Worm (Caenorhabditis elegans) whole organism, early embryonic: Measurements from ENCODE around the gene Y57G7A.3.
"Not testable (repeated sequence)": the region's sequence is repeated elsewhere in the genome, so short reads cannot be mapped to it uniquely, and the experiment has no call there.

Experiments used
- B0310.2 ChIP-seq: sonication (generic microtip); optimal IDR thresholded peaks from 2 replicates; lab custom pipeline; 2016; ENCODE audit warnings: mild to moderate bottlenecking, missing genetic modification characterization, missing compliant biosample characterization
- F13C5.2 ChIP-seq: sonication (generic microtip); optimal IDR thresholded peaks from 2 replicates; lab custom pipeline; 2017; ENCODE audit warnings: mild to moderate bottlenecking, missing genetic modification characterization, inconsistent platforms, missing compliant biosample characterization
- aly-1 ChIP-seq: sonication (generic microtip); optimal IDR thresholded peaks from 2 replicates; lab custom pipeline; 2016; ENCODE audit warnings: missing genetic modification characterization, missing compliant biosample characterization
- ama-1 ChIP-seq: fragments of 150-350 bp; optimal IDR thresholded peaks from 2 replicates; lab custom pipeline; 2014
- ceh-13 ChIP-seq: fragments of 200-800 bp; sonication (Bioruptor generic); optimal IDR thresholded peaks from 2 replicates; lab custom pipeline; 2018; ENCODE audit warnings: mild to moderate bottlenecking, missing genetic modification characterization, missing compliant biosample characterization
- ceh-36 ChIP-seq: sonication (generic microtip); optimal IDR thresholded peaks from 2 replicates; lab custom pipeline; 2016; ENCODE audit warnings: missing genetic modification characterization, inconsistent platforms, missing compliant biosample characterization
- ets-7 ChIP-seq: sonication (generic microtip); optimal IDR thresholded peaks from 2 replicates; lab custom pipeline; 2016; ENCODE audit warnings: missing genotype, missing genetic modification characterization, missing compliant biosample characterization
- flt-1 ChIP-seq: fragments of 200-800 bp; sonication (Bioruptor generic); IDR thresholded peaks from 2 replicates; pipeline ENCODE4 v1.3.6; 2022; ENCODE audit warnings: missing genetic modification characterization, missing compliant biosample characterization
- hmbx-1 ChIP-seq: sonication (generic microtip); optimal IDR thresholded peaks from 2 replicates; lab custom pipeline; 2016; ENCODE audit warnings: mild to moderate bottlenecking, missing genetic modification characterization, missing compliant biosample characterization
- hmg-4 ChIP-seq: fragments of 200-800 bp; sonication (Bioruptor generic); optimal IDR thresholded peaks from 2 replicates; lab custom pipeline; 2018; ENCODE audit warnings: mild to moderate bottlenecking, missing genetic modification characterization, missing compliant biosample characterization
- hnd-1 ChIP-seq: sonication (generic microtip); optimal IDR thresholded peaks from 2 replicates; lab custom pipeline; 2016; ENCODE audit warnings: missing genetic modification characterization, missing compliant biosample characterization
- pes-1 ChIP-seq: fragments of 200-800 bp; sonication (Bioruptor generic); IDR thresholded peaks from 2 replicates; pipeline ENCODE4 v1.3.6; 2022; ENCODE audit warnings: missing genetic modification reagents, missing genetic modification characterization, missing compliant biosample characterization
- scrt-1 ChIP-seq: fragments of 200-800 bp; sonication (Bioruptor generic); IDR thresholded peaks from 2 replicates; pipeline ENCODE4 v1.3.6; 2022; ENCODE audit warnings: missing genetic modification characterization, missing compliant biosample characterization
- sea-1 ChIP-seq: fragments of 200-800 bp; sonication (Bioruptor generic); conservative IDR thresholded peaks from 2 replicates; pipeline ENCODE4 v1.3.6; 2022; ENCODE audit warnings: missing genetic modification characterization, missing compliant biosample characterization
- tbx-11 ChIP-seq: fragments of 200-800 bp; sonication (Bioruptor generic); IDR thresholded peaks from 2 replicates; pipeline ENCODE4 v1.3.6; 2022; ENCODE audit warnings: missing genetic modification characterization, missing compliant biosample characterization
- tbx-37 ChIP-seq: fragments of 200-800 bp; sonication (Bioruptor generic); conservative IDR thresholded peaks from 2 replicates; pipeline ENCODE4 v1.3.6; 2022; ENCODE audit warnings: missing genetic modification reagents, missing genetic modification characterization, missing compliant biosample characterization
- tra-4 ChIP-seq: sonication (generic microtip); optimal IDR thresholded peaks from 2 replicates; lab custom pipeline; 2017; ENCODE audit warnings: missing genetic modification characterization, missing compliant biosample characterization

Gene Y57G7A.3

ce11 chrII:1276778-1277177 is 8.8 kb upstream of the Y57G7A.3 start, which contains the start of gene Y57G7A.11:
Gene Y57G7A.11, minus strand, starts transcription at chrII:1276878.
- no peak for TF ChIP-seq sea-1 (GFP tag; lab: Robert Waterston, UW)
- TF ChIP-seq tbx-11 (GFP tag; lab: Robert Waterston, UW), result no peak
- TF ChIP-seq tra-4 (tag; lab: Kevin White, UChicago), result no peak
- TF ChIP-seq flt-1 (GFP tag; lab: Robert Waterston, UW), result no peak
- no peak for TF ChIP-seq pes-1 (GFP tag; lab: Robert Waterston, UW)
- TF ChIP-seq hnd-1 (tag; lab: Kevin White, UChicago), result no peak

DNA sequence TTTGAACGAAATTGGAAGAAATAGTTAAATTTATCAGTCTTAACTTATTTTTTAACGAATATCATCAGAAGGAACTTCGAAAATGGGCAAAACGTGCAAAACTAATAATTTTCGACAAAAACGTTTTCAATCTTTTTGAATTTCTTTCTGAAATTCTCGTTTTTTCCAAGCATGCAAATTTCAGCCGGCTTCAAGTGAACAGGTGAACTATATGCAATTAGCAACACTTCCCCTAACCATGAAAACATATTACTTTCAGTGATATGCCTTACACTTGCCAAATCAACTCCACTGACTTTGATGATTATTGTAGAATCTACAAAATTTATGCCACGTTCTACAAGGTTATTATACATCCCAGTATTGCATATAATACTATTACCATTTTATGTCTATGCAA is 7.2 kb upstream of the Y57G7A.3 start, which contains the start of gene srz-63:
TSS of gene srz-63 (plus strand) at position 301 of the 400 bp plus-strand sequence.
- not testable (repeated sequence) for TF ChIP-seq scrt-1; hnd-1 (tag; lab: Kevin White, UChicago); hmbx-1 (tag; lab: Kevin White, UChicago)

- TF ChIP-seq ama-1, result no peak
- no peak for TF ChIP-seq B0310.2 (tag; lab: Kevin White, UChicago)
- no peak for TF ChIP-seq ceh-36 (tag; lab: Kevin White, UChicago)
- TF ChIP-seq hmg-4 (GFP tag; lab: Kevin White, UChicago), result no peak
- TF ChIP-seq ets-7 (tag; lab: Kevin White, UChicago), result no peak
- no peak for TF ChIP-seq sea-1 (GFP tag; lab: Robert Waterston, UW)
- no peak for TF ChIP-seq flt-1 (GFP tag; lab: Robert Waterston, UW)
Measured at ce11 chrII:1284985-1285384, 597 bp upstream of the Y57G7A.3 start.

- TF ChIP-seq ceh-13 (GFP tag; lab: Kevin White, UChicago) (no peak), pes-1 (GFP tag; lab: Robert Waterston, UW) (no peak), hmbx-1 (tag; lab: Kevin White, UChicago) (no peak), ama-1 (no peak), tbx-37 (GFP tag; lab: Robert Waterston, UW) (no peak), F13C5.2 (tag; lab: Kevin White, UChicago) (no peak)
Measured at ce11 chrII:1293157-1293556, 7.6 kb downstream of the Y57G7A.3 start, which contains the start of gene srz-64. Gene srz-64, minus strand, starts transcription at chrII:1293257.

DNA sequence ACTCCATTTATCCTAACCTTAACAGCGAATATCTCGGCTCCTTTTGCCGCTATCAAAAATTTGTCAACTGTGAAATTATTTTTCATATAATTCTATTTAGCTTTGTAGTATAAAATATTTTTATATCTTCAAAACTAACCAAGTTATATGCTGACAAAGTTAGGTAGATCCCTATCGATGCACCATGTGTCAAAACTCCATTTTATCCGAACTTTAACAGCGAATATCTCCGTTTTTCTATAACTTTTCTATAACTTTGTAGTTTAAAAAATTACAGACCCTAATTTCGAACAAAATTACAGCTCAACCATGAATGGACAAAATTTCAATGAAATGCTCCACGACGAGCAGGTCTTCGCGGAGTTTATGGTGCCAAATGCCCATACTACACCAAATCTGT is 10.2 kb downstream of the Y57G7A.3 start, which contains the start of gene Y57G7A.2:
TSS of gene Y57G7A.2 (plus strand) at position 301 of the 400 bp plus-strand sequence.
- TF ChIP-seq hnd-1 (tag; lab: Kevin White, UChicago) (no peak), tbx-11 (GFP tag; lab: Robert Waterston, UW) (no peak), scrt-1 (no peak), sea-1 (GFP tag; lab: Robert Waterston, UW) (no peak), F13C5.2 (tag; lab: Kevin White, UChicago) (no peak), hmg-4 (GFP tag; lab: Kevin White, UChicago) (no peak), tbx-37 (GFP tag; lab: Robert Waterston, UW) (no peak), ceh-36 (tag; lab: Kevin White, UChicago) (no peak), ceh-13 (GFP tag; lab: Kevin White, UChicago) (no peak), tra-4 (tag; lab: Kevin White, UChicago) (no peak)

DNA sequence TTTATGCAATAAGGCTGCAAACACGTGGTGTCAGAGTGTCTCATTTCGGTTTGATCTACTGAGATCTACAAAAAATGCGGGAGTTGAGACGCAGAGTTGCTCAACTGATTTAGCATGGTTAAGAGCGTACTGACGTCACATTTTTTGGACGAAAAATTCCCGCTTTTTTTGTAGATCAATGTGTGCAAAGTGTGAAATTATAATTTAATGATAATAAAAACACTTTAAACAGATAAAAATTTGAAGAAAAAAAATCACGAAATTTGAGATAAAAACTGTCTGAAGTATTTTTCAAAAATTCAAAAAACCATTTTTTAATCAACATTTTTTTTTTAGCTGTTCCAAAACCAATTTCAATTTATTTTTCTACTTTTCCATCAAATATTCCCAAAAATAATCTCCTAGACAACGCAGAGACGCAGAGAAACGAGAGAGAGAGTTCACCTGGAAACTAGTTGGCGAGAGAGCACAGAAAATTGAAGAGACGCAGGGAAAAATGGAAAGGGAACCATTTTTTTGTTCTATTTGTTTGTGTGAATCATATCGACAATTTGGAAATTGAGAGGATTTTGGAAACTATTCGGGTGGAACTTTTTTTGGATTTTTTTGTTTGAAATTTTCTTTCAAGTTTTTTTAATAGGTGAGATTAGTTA is 11.6 kb downstream of the Y57G7A.3 start:
- no peak for TF ChIP-seq pes-1 (GFP tag; lab: Robert Waterston, UW)
- TF ChIP-seq tra-4 (tag; lab: Kevin White, UChicago), result no peak
- no peak for TF ChIP-seq scrt-1
- TF ChIP-seq hmbx-1 (tag; lab: Kevin White, UChicago), result no peak
- TF ChIP-seq aly-1, result no peak

- TF ChIP-seq ama-1 (no peak), ceh-36 (tag; lab: Kevin White, UChicago) (no peak), scrt-1 (no peak), tra-4 (tag; lab: Kevin White, UChicago) (no peak), hmg-4 (GFP tag; lab: Kevin White, UChicago) (no peak), tbx-37 (GFP tag; lab: Robert Waterston, UW) (no peak), flt-1 (GFP tag; lab: Robert Waterston, UW) (no peak), hmbx-1 (tag; lab: Kevin White, UChicago) (no peak), aly-1 (no peak), hnd-1 (tag; lab: Kevin White, UChicago) (no peak)
Measured at ce11 chrII:1297697-1298093, 12.1 kb downstream of the Y57G7A.3 start.

DNA sequence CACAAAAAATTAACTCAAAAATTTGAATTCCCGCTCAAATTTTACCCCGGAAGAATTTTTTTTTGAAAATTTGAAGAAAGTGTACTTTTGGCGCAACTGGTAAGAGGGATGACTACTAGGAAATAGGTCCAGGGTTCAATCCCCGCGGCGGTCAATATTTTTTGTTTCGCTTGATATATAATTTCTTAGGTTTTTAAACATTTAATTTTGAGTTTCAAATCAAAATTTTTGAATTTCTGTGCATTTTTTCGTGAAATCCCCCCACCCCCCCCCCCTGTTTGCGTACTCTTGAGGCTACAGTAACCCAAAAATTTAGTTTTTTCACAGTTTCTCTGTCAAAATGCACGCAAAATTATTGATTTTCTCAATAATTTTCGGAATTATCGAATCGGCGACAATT is 12.6 kb downstream of the Y57G7A.3 start, which contains the start of gene Y57G7A.1:
TSS of gene Y57G7A.1 (plus strand) at position 301 of the 400 bp plus-strand sequence.
- no peak for TF ChIP-seq pes-1 (GFP tag; lab: Robert Waterston, UW)
- no peak for TF ChIP-seq tbx-11 (GFP tag; lab: Robert Waterston, UW)
- no peak for TF ChIP-seq hmbx-1 (tag; lab: Kevin White, UChicago)
- no peak for TF ChIP-seq ceh-13 (GFP tag; lab: Kevin White, UChicago)
- no peak for TF ChIP-seq hmg-4 (GFP tag; lab: Kevin White, UChicago)
- no peak for TF ChIP-seq tbx-37 (GFP tag; lab: Robert Waterston, UW)
- no peak for TF ChIP-seq F13C5.2 (tag; lab: Kevin White, UChicago)
- no peak for TF ChIP-seq sea-1 (GFP tag; lab: Robert Waterston, UW)
- TF ChIP-seq aly-1, result no peak
- no peak for TF ChIP-seq ceh-36 (tag; lab: Kevin White, UChicago)
- TF ChIP-seq scrt-1, result no peak
- no peak for TF ChIP-seq tra-4 (tag; lab: Kevin White, UChicago)
- no peak for TF ChIP-seq hnd-1 (tag; lab: Kevin White, UChicago)
- no peak for TF ChIP-seq B0310.2 (tag; lab: Kevin White, UChicago)
- no peak for TF ChIP-seq flt-1 (GFP tag; lab: Robert Waterston, UW)
- no peak for TF ChIP-seq ets-7 (tag; lab: Kevin White, UChicago)
- TF ChIP-seq ama-1, result no peak
